Fruit fly (Drosophila melanogaster): Measurements from ENCODE around the gene Lcp65Ag1.

dm6 chr3L:6111458-6111857 is 23.6 kb downstream of the Lcp65Ag1 start:
- TF ChIP-seq Myc (optimal IDR thresholded peaks at IDR 0.05) (no peak), Sin3A (optimal IDR thresholded peaks at IDR 0.05) (no peak), psq (optimal IDR thresholded peaks at IDR 0.05) (no peak), h (optimal IDR thresholded peaks at IDR 0.05) (no peak), insv (optimal IDR thresholded peaks at IDR 0.05) (no peak)
